Fruit fly (Drosophila melanogaster) whole organism, embryonic: Measurements from ENCODE around the gene ara.

Experiments used
- CG10267 ChIP-seq: fragments of 200-800 bp; sonication (Bioruptor generic); optimal IDR thresholded peaks from 2 replicates; lab custom pipeline; 2018; ENCODE audit warnings: missing biosample characterization, mild to moderate bottlenecking, missing genetic modification characterization, moderate library complexity
- CG10462 ChIP-seq: fragments of 200-800 bp; sonication (Bioruptor generic); optimal IDR thresholded peaks from 2 replicates; lab custom pipeline; 2016; ENCODE audit warnings: missing biosample characterization, missing genetic modification characterization
- CG10959 ChIP-seq: fragments of 200-800 bp; sonication (Bioruptor generic); IDR thresholded peaks from 2 replicates; pipeline ENCODE4 v1.3.6; 2022; ENCODE audit warnings: missing biosample characterization, missing genetic modification characterization
- CG11247 ChIP-seq: fragments of 200-800 bp; sonication (Bioruptor generic); IDR thresholded peaks from 2 replicates; pipeline ENCODE4 v1.3.6; 2022; ENCODE audit warnings: missing biosample characterization, missing genetic modification characterization
- CG11695 ChIP-seq: fragments of 200-800 bp; sonication (Bioruptor generic); IDR thresholded peaks from 3 replicates; pipeline ENCODE4 v1.3.6; 2022; ENCODE audit warnings: missing biosample characterization, missing genetic modification characterization
- CG16779 ChIP-seq: fragments of 200-800 bp; sonication (Bioruptor generic); IDR thresholded peaks from 2 replicates; pipeline ENCODE4 v1.3.6; 2022; ENCODE audit warnings: missing biosample characterization, missing genetic modification characterization
- CG2116 ChIP-seq: fragments of 200-800 bp; sonication (Bioruptor generic); optimal IDR thresholded peaks from 3 replicates; lab custom pipeline; 2018; ENCODE audit warnings: missing biosample characterization, mild to moderate bottlenecking, missing genetic modification characterization
- CG2129 ChIP-seq: fragments of 200-800 bp; sonication (Bioruptor generic); IDR thresholded peaks from 2 replicates; pipeline ENCODE4 v1.3.6; 2022; ENCODE audit warnings: missing biosample characterization, missing genetic modification characterization; ENCODE audit not compliant: partially characterized antibody
- CG33213 ChIP-seq: fragments of 200-800 bp; sonication (Bioruptor generic); optimal IDR thresholded peaks from 3 replicates; lab custom pipeline; 2016; ENCODE audit warnings: missing biosample characterization, missing genetic modification characterization
- CG4282 ChIP-seq: fragments of 200-800 bp; sonication (Bioruptor generic); optimal IDR thresholded peaks from 2 replicates; lab custom pipeline; 2016; ENCODE audit warnings: missing biosample characterization, missing genetic modification characterization
- CG4730 ChIP-seq: fragments of 200-800 bp; sonication (Bioruptor generic); IDR thresholded peaks from 2 replicates; pipeline ENCODE4 v1.3.6; 2022; ENCODE audit warnings: missing biosample characterization, missing genetic modification characterization
- CG6854 ChIP-seq: fragments of 200-800 bp; sonication (Bioruptor generic); optimal IDR thresholded peaks from 3 replicates; lab custom pipeline; 2017; ENCODE audit warnings: missing biosample characterization, mild to moderate bottlenecking, missing genetic modification characterization
- CG7357 ChIP-seq: fragments of 200-800 bp; sonication (Bioruptor generic); IDR thresholded peaks from 3 replicates; pipeline ENCODE4 v1.3.6; 2022; ENCODE audit warnings: missing biosample characterization, missing genetic modification characterization
- CG7745 ChIP-seq: fragments of 200-800 bp; sonication (Bioruptor generic); optimal IDR thresholded peaks from 2 replicates; lab custom pipeline; 2018; ENCODE audit warnings: missing biosample characterization, mild to moderate bottlenecking, missing genetic modification characterization, moderate library complexity
- CG8478 ChIP-seq: fragments of >200 bp; optimal IDR thresholded peaks from 2 replicates; lab custom pipeline; 2018
- Dek ChIP-seq: fragments of 200-800 bp; sonication (Bioruptor generic); optimal IDR thresholded peaks from 3 replicates; lab custom pipeline; 2019; ENCODE audit warnings: missing biosample characterization, mild to moderate bottlenecking, missing genetic modification characterization, moderate library complexity
- Dip3 ChIP-seq: fragments of 200-800 bp; sonication (Bioruptor generic); optimal IDR thresholded peaks from 3 replicates; lab custom pipeline; 2016; ENCODE audit warnings: missing biosample characterization, missing genetic modification characterization
- Drgx ChIP-seq: fragments of 200-800 bp; sonication (Bioruptor generic); IDR thresholded peaks from 2 replicates; pipeline ENCODE4 v1.3.6; 2022; ENCODE audit warnings: missing biosample characterization, missing genetic modification characterization
- Eip74EF ChIP-seq, 2 experiments: fragments of 200-800 bp in 1 of 2; fragments of >200 bp in 1 of 2; sonication (Bioruptor generic) in 1 of 2; optimal IDR thresholded peaks; 2 replicates each; lab custom pipeline; 2017 to 2019; ENCODE audit warnings: missing biosample characterization in 2 of 2, missing genetic modification characterization in 2 of 2, mild to moderate bottlenecking in 1 of 2, moderate library complexity in 1 of 2
- Fer1 ChIP-seq: fragments of 200-800 bp; sonication (Bioruptor generic); optimal IDR thresholded peaks from 2 replicates; lab custom pipeline; 2017; ENCODE audit warnings: missing biosample characterization, mild to moderate bottlenecking, missing genetic modification characterization
- Gsc ChIP-seq: fragments of 200-800 bp; sonication (Bioruptor generic); IDR thresholded peaks from 2 replicates; pipeline ENCODE4 v1.3.6; 2022; ENCODE audit warnings: missing biosample characterization, missing genetic modification characterization
- Hr3 ChIP-seq: fragments of 200-800 bp; sonication (Bioruptor generic); optimal IDR thresholded peaks from 3 replicates; lab custom pipeline; 2016; ENCODE audit warnings: missing biosample characterization, missing genetic modification characterization
- Hr78 ChIP-seq, 2 experiments: fragments of 200-800 bp in 1 of 2; fragments of >200 bp in 1 of 2; sonication (Bioruptor generic) in 1 of 2; optimal IDR thresholded peaks; 2 replicates each; lab custom pipeline; 2017 to 2019; ENCODE audit warnings: missing biosample characterization in 2 of 2, missing genetic modification characterization in 2 of 2, mild to moderate bottlenecking in 1 of 2, moderate library complexity in 1 of 2
- Hsf ChIP-seq: fragments of 200-800 bp; sonication (Bioruptor generic); optimal IDR thresholded peaks from 3 replicates; lab custom pipeline; 2016; ENCODE audit warnings: missing biosample characterization, missing genetic modification characterization
- Kr ChIP-seq: fragments of 200-800 bp; sonication (Bioruptor generic); optimal IDR thresholded peaks from 2 replicates; lab custom pipeline; 2017; ENCODE audit warnings: missing biosample characterization, mild to moderate bottlenecking, missing genetic modification characterization
- Lhr ChIP-seq: fragments of 200-800 bp; sonication (Bioruptor generic); optimal IDR thresholded peaks from 3 replicates; lab custom pipeline; 2017; ENCODE audit warnings: mild to moderate bottlenecking, missing biosample characterization, missing genetic modification reagents, missing genetic modification characterization
- Lpt ChIP-seq: fragments of >200 bp; optimal IDR thresholded peaks from 2 replicates; lab custom pipeline; 2018; ENCODE audit warnings: missing biosample characterization, missing genetic modification characterization
- Six4 ChIP-seq: fragments of 200-800 bp; sonication (Bioruptor generic); optimal IDR thresholded peaks from 2 replicates; lab custom pipeline; 2016; ENCODE audit warnings: missing biosample characterization, missing genetic modification characterization
- Sox102F ChIP-seq: fragments of 200-800 bp; sonication (Bioruptor generic); optimal IDR thresholded peaks from 2 replicates; lab custom pipeline; 2018; ENCODE audit warnings: missing biosample characterization, mild to moderate bottlenecking, missing genetic modification characterization, moderate library complexity
- Sry-δ ChIP-seq: fragments of 200-800 bp; sonication (Bioruptor generic); optimal IDR thresholded peaks from 2 replicates; lab custom pipeline; 2016; ENCODE audit warnings: missing biosample characterization, missing genetic modification characterization
- caup ChIP-seq: fragments of 200-800 bp; sonication (Bioruptor generic); optimal IDR thresholded peaks from 3 replicates; lab custom pipeline; 2017; ENCODE audit warnings: missing biosample characterization, mild to moderate bottlenecking, missing genetic modification characterization, moderate library complexity; ENCODE audit not compliant: severe bottlenecking
- croc ChIP-seq: fragments of 200-800 bp; sonication (Bioruptor generic); conservative IDR thresholded peaks from 3 replicates; pipeline ENCODE4 v1.3.6; 2022; ENCODE audit warnings: missing biosample characterization, missing genetic modification characterization
- dmrt99B ChIP-seq: fragments of 200-800 bp; sonication (Bioruptor generic); optimal IDR thresholded peaks from 2 replicates; lab custom pipeline; 2018; ENCODE audit warnings: missing biosample characterization, mild to moderate bottlenecking, missing genetic modification characterization, moderate library complexity
- eve ChIP-seq, 2 experiments: fragments of >200 bp; optimal IDR thresholded peaks; 2 replicates each; lab custom pipeline; 2017; ENCODE audit warnings: missing biosample characterization in 2 of 2, missing genetic modification characterization in 2 of 2
- fd96Cb ChIP-seq: fragments of 200-800 bp; sonication (Bioruptor generic); optimal IDR thresholded peaks from 2 replicates; lab custom pipeline; 2018; ENCODE audit warnings: missing biosample characterization, mild to moderate bottlenecking, missing genetic modification characterization, moderate library complexity
- gt ChIP-seq: fragments of 200-800 bp; sonication (Bioruptor generic); IDR thresholded peaks from 2 replicates; pipeline ENCODE4 v1.3.6; 2022; ENCODE audit warnings: missing biosample characterization, missing genetic modification characterization
- h ChIP-seq: fragments of >200 bp; optimal IDR thresholded peaks from 2 replicates; lab custom pipeline; 2017
- hbn ChIP-seq: fragments of 200-800 bp; sonication (Bioruptor generic); IDR thresholded peaks from 2 replicates; pipeline ENCODE4 v1.3.6; 2022; ENCODE audit warnings: missing biosample characterization, missing genetic modification characterization; ENCODE audit not compliant: partially characterized antibody
- jigr1 ChIP-seq: fragments of 200-800 bp; sonication (Bioruptor generic); IDR thresholded peaks from 3 replicates; pipeline ENCODE4 v1.3.6; 2022; ENCODE audit warnings: missing biosample characterization, missing genetic modification characterization
- jing ChIP-seq: fragments of 200-800 bp; sonication (Bioruptor generic); optimal IDR thresholded peaks from 2 replicates; lab custom pipeline; 2018; ENCODE audit warnings: missing biosample characterization, mild to moderate bottlenecking, missing genetic modification characterization
- nmo ChIP-seq: fragments of 200-800 bp; sonication (Bioruptor generic); optimal IDR thresholded peaks from 2 replicates; lab custom pipeline; 2018; ENCODE audit warnings: missing biosample characterization, mild to moderate bottlenecking, missing genetic modification characterization, moderate library complexity
- oc ChIP-seq: fragments of 200-800 bp; sonication (Bioruptor generic); optimal IDR thresholded peaks from 2 replicates; lab custom pipeline; 2018; ENCODE audit warnings: missing biosample characterization, mild to moderate bottlenecking, missing genetic modification characterization, moderate library complexity
- odd ChIP-seq: fragments of 200-800 bp; sonication (Bioruptor generic); optimal IDR thresholded peaks from 2 replicates; lab custom pipeline; 2017; ENCODE audit warnings: missing biosample characterization, mild to moderate bottlenecking, missing genetic modification characterization
- repo ChIP-seq: fragments of 200-800 bp; sonication (Bioruptor generic); optimal IDR thresholded peaks from 2 replicates; lab custom pipeline; 2016; ENCODE audit warnings: missing biosample characterization, missing genetic modification characterization
- so ChIP-seq: fragments of 200-800 bp; sonication (Bioruptor generic); IDR thresholded peaks from 3 replicates; pipeline ENCODE4 v1.3.6; 2022; ENCODE audit warnings: missing biosample characterization, missing genetic modification characterization
- tgo ChIP-seq: fragments of 200-800 bp; sonication (Bioruptor generic); IDR thresholded peaks from 3 replicates; pipeline ENCODE4 v1.3.6; 2022; ENCODE audit warnings: missing biosample characterization, missing genetic modification characterization
- tup ChIP-seq: fragments of 200-800 bp; sonication (Bioruptor generic); optimal IDR thresholded peaks from 2 replicates; lab custom pipeline; 2016; ENCODE audit warnings: missing biosample characterization, mild to moderate bottlenecking, missing genetic modification characterization, moderate library complexity
- unpg ChIP-seq: fragments of 200-800 bp; sonication (Bioruptor generic); optimal IDR thresholded peaks from 3 replicates; lab custom pipeline; 2018; ENCODE audit warnings: missing biosample characterization, mild to moderate bottlenecking, missing genetic modification characterization, moderate library complexity
- vvl ChIP-seq: fragments of 200-800 bp; sonication (Bioruptor generic); IDR thresholded peaks from 2 replicates; pipeline ENCODE4 v1.3.6; 2022; ENCODE audit warnings: missing biosample characterization, missing genetic modification characterization
- wor ChIP-seq: fragments of 200-800 bp; sonication (Bioruptor generic); IDR thresholded peaks from 2 replicates; pipeline ENCODE4 v1.3.6; 2022; ENCODE audit warnings: missing biosample characterization, missing genetic modification characterization

The ara gene

DNA sequence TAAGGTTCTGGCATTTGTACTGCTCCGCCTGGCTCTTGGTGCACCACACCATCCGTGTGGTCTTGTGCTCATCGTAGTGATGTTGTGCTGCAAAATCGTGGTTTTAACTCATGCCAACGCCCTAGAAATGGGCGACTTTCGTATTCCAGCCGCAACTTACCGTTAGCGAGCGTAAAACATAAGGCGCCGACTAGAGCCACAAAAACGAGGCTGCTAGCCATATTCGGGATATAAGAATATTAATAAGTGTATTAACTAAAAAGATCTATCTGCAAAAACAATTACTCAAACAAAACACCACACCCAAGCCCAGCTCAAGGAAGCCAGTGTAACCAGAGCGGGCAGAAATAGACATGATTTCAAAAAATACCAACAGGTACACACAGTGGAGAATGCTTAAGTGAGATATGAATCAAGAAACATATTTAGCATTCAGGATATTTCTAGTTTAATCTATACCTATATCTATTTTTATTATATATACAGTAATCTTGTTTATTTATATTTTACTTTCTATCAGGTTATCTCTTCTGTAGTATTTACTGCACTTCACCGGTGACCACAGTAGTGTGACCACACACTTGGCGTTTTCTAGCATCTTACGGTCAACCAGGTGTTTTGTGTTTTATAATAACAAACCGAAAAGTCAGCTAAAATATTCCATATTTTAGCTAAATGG is 46.9 kb upstream of the ara start, which contains the start of the genes Tsf2 and CG34242 (continued):
- peak; percentile 18 for TF ChIP-seq CG2116 (GFP tag; lab: Kevin White, UChicago)
- TF ChIP-seq h (lab: Kevin White, UChicago), result no peak
- no peak for TF ChIP-seq wor (GFP tag; lab: Robert Waterston, UW)
- TF ChIP-seq so (GFP tag; lab: Robert Waterston, UW), result peak; percentile 48; the same call in 1 of the 3 replicates
- peak; percentile 34 for TF ChIP-seq Dip3
- peak; percentile 64 for TF ChIP-seq unpg (GFP tag; lab: Kevin White, UChicago)
- TF ChIP-seq CG7357 (GFP tag; lab: Robert Waterston, UW), result peak; percentile 91
- TF ChIP-seq hbn (GFP tag; lab: Robert Waterston, UW), result no peak
- TF ChIP-seq tup (GFP tag; lab: Kevin White, UChicago), result peak; percentile 60
- TF ChIP-seq Hr3 (GFP tag; lab: Kevin White, UChicago), result no peak
- TF ChIP-seq Hr78 (GFP tag; optimal IDR thresholded peaks at IDR 0.05; lab: Kevin White, UChicago), result no peak
- peak; percentile 91 for TF ChIP-seq croc (GFP tag; lab: Robert Waterston, UW)
- TF ChIP-seq dmrt99B (tag; lab: Kevin White, UChicago), result peak; percentile 81
- peak; percentile 89 for TF ChIP-seq CG11695 (GFP tag; lab: Robert Waterston, UW)
- no peak for TF ChIP-seq eve (GFP tag; optimal IDR thresholded peaks at IDR 0.05; lab: Kevin White, UChicago)
- peak; percentile 65 for TF ChIP-seq nmo (GFP tag; lab: Kevin White, UChicago)
- no peak for TF ChIP-seq CG4282 (GFP tag; lab: Kevin White, UChicago)
- peak; percentile 95 for TF ChIP-seq CG4730
- no peak for TF ChIP-seq oc (tag; lab: Kevin White, UChicago)
- TF ChIP-seq caup (GFP tag; lab: Kevin White, UChicago), result peak; percentile 66
- TF ChIP-seq CG33213, result peak; percentile 20
- TF ChIP-seq Sry-δ (GFP tag; lab: Kevin White, UChicago), result no peak
- TF ChIP-seq CG8478 (lab: Kevin White, UChicago), result no peak
- peak; percentile 68 for TF ChIP-seq CG10959 (GFP tag; lab: Robert Waterston, UW)
- TF ChIP-seq gt (GFP tag; lab: Robert Waterston, UW), result peak; percentile 55
- TF ChIP-seq jigr1 (GFP tag; lab: Robert Waterston, UW), result peak; percentile 59; the same call in 2 of the 3 replicates
- peak in 1 of 2 experiments; percentile 33 for TF ChIP-seq Eip74EF (GFP tag; optimal IDR thresholded peaks at IDR 0.05; lab: Kevin White, UChicago)
- peak; percentile 96 for TF ChIP-seq vvl
- TF ChIP-seq CG16779 (GFP tag; lab: Robert Waterston, UW), result no peak
- peak; percentile 95 for TF ChIP-seq Drgx (GFP tag; lab: Robert Waterston, UW)
- TF ChIP-seq odd (GFP tag; lab: Kevin White, UChicago), result no peak
- no peak for TF ChIP-seq Lpt
- TF ChIP-seq CG6854 (GFP tag; lab: Kevin White, UChicago), result no peak
- peak; percentile 63; the same call in 1 of the 2 replicates for TF ChIP-seq Gsc (GFP tag; lab: Robert Waterston, UW)
- no peak for TF ChIP-seq CG10462 (GFP tag; lab: Kevin White, UChicago)
- TF ChIP-seq tgo (GFP tag; lab: Robert Waterston, UW), result peak; percentile 94
- TF ChIP-seq Lhr (GFP tag; lab: Kevin White, UChicago), result peak; percentile 31
- TF ChIP-seq Six4 (GFP tag; lab: Kevin White, UChicago), result peak; percentile 71
- peak; percentile 93 for TF ChIP-seq CG11247 (GFP tag; lab: Robert Waterston, UW)
- no peak for TF ChIP-seq jing (GFP tag; lab: Kevin White, UChicago)
- TF ChIP-seq Fer1 (GFP tag; lab: Kevin White, UChicago), result peak; percentile 72
- TF ChIP-seq CG10267, result peak; percentile 51
- TF ChIP-seq repo, result no peak
- TF ChIP-seq Sox102F (GFP tag; lab: Kevin White, UChicago), result no peak
- TF ChIP-seq fd96Cb, result peak; percentile 92
- peak; percentile 73 for TF ChIP-seq Dek (tag; lab: Kevin White, UChicago)
- no peak for TF ChIP-seq CG7745 (tag; lab: Kevin White, UChicago)
- TF ChIP-seq Kr, result no peak
- TF ChIP-seq Hsf (GFP tag; lab: Kevin White, UChicago), result no peak
- TF ChIP-seq CG2129 (GFP tag; lab: Robert Waterston, UW), result no peak
